Worm (Caenorhabditis elegans) whole organism, L4 larva: Measurements from ENCODE around the gene pdhk-2.

Source experiments
- nhr-76 ChIP-seq: fragments of 150-350 bp; optimal IDR thresholded peaks from 2 replicates; lab custom pipeline; 2014; ENCODE audit warnings: missing biosample characterization, missing genetic modification characterization
- vab-7 ChIP-seq: fragments of 200-800 bp; sonication (Bioruptor generic); IDR thresholded peaks from 2 replicates; pipeline ENCODE4 v1.3.6; 2022; ENCODE audit warnings: missing genetic modification reagents, missing genetic modification characterization, missing compliant biosample characterization

DNA sequence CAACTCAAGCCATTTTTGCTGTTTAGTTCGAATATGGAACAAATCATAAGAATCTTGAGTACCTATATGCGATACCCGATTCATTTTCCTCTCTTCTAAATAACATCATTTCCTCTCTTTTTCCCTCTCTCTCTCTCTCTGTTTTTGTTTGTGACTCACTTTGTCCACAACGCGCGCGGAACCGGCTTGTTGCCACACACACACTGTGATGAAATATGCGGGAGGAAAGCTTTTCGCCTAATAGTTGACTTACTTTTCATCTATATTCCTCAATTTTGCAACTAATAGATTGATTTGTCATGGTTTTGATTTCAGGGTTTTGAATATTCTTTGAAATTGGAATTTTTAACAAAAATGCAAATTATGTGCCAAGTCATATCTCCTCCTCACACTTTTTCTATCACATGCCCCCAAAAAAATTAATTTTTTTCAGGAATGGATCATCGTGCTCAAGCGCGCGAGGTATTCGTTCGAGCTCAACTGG is 21.4 kb downstream of the pdhk-2 start, which contains the start of gene hipr-1:
- TF ChIP-seq vab-7 (GFP tag; lab: Robert Waterston, UW) (no peak), nhr-76 (tag; lab: Kevin White, UChicago) (no peak)
